Worm (Caenorhabditis elegans): ENCODE results near the gene cid-1.

DNA sequence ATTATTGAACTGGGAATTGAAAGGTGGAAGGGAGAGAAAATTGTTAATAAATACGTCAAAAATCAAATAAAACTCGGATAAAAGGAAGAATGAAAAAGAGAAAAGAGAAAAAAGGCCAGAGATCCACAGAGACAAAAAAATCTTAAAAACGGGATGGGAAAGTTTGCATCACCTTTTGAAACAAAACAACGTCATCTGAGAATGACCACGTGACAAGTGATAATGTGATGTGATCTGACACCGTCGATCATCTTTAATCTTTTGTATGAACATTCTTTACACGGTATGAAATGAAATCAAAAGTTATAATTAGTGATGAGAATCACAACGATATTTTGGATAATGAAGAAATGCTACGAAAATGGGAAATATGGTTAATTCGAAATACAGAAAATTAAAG lies 8.0 kb upstream of the cid-1 start:
- no peak for TF ChIP-seq fos-1 (tag; optimal IDR thresholded peaks at IDR 0.05)
- TF ChIP-seq zag-1 (tag; optimal IDR thresholded peaks at IDR 0.05): no peak
- no peak for TF ChIP-seq F49E8.2 (tag; optimal IDR thresholded peaks at IDR 0.05; ENCODE audit: borderline replicate concordance)
- TF ChIP-seq lin-13 (GFP tag; optimal IDR thresholded peaks at IDR 0.05): no peak
- TF ChIP-seq hlh-30 (tag; optimal IDR thresholded peaks at IDR 0.05; ENCODE audit: insufficient read depth): peak; percentile 60
- TF ChIP-seq unc-62 (GFP tag; optimal IDR thresholded peaks at IDR 0.05 in 1 of 2): no peak
- TF ChIP-seq unc-62 (tag; optimal IDR thresholded peaks at IDR 0.05): no peak
